Worm (Caenorhabditis elegans) whole organism, L3 larva: Measurements from ENCODE around the gene Y69A2AR.47.

Experiments
- R02D3.7 ChIP-seq: fragments of 150-350 bp; optimal IDR thresholded peaks from 2 replicates; lab custom pipeline; 2014; ENCODE audit warnings: missing biosample characterization, missing genetic modification characterization
- ceh-28 ChIP-seq: fragments of 150-350 bp; optimal IDR thresholded peaks from 2 replicates; lab custom pipeline; 2014; ENCODE audit warnings: missing biosample characterization, missing genetic modification reagents, missing genetic modification characterization
- elt-3 ChIP-seq, 3 experiments: fragments of 150-350 bp in 1 of 3; sonication (generic microtip) in 2 of 3; optimal IDR thresholded peaks; 2 replicates in 2 of 3; 4 replicates in 1 of 3; lab custom pipeline; 2014 to 2017; ENCODE audit warnings: missing biosample characterization in 3 of 3, missing genetic modification characterization in 3 of 3
- fkh-10 ChIP-seq: sonication (generic microtip); optimal IDR thresholded peaks from 2 replicates; lab custom pipeline; 2017; ENCODE audit warnings: missing biosample characterization, missing genetic modification reagents, missing genetic modification characterization
- lsy-12 ChIP-seq: sonication (generic microtip); optimal IDR thresholded peaks from 2 replicates; lab custom pipeline; 2016; ENCODE audit warnings: mild to moderate bottlenecking, missing genetic modification characterization, missing compliant biosample characterization
- nhr-12 ChIP-seq: fragments of 150-350 bp; optimal IDR thresholded peaks from 2 replicates; lab custom pipeline; 2014; ENCODE audit warnings: missing biosample characterization, missing genetic modification characterization
- nhr-25 ChIP-seq: sonication (generic microtip); optimal IDR thresholded peaks from 2 replicates; lab custom pipeline; 2017; ENCODE audit warnings: missing biosample characterization, missing genetic modification characterization
- nhr-77 ChIP-seq: fragments of 150-350 bp; optimal IDR thresholded peaks from 2 replicates; lab custom pipeline; 2014; ENCODE audit warnings: missing biosample characterization, missing genetic modification characterization
- unc-39 ChIP-seq: sonication (generic microtip); optimal IDR thresholded peaks from 4 replicates; lab custom pipeline; 2017; ENCODE audit warnings: missing biosample characterization, missing genetic modification characterization
- unc-62 ChIP-seq: fragments of 150-350 bp; sonication (generic microtip); optimal IDR thresholded peaks from 4 replicates; lab custom pipeline; 2014; ENCODE audit warnings: missing biosample characterization, missing genetic modification reagents, missing genetic modification characterization

ce11 chrIV:2642054-2642453, 44.5 kb downstream of the Y69A2AR.47 start:
- TF ChIP-seq lsy-12 (tag; lab: Kevin White, UChicago) (no peak), ceh-28 (no peak), nhr-25 (no peak), unc-62 (no peak), unc-39 (tag; lab: Kevin White, UChicago) (no peak), R02D3.7 (no peak), nhr-12 (tag; lab: Kevin White, UChicago) (no peak), fkh-10 (GFP tag; lab: Kevin White, UChicago) (no peak), nhr-77 (tag; lab: Kevin White, UChicago) (no peak), elt-3 (tag; optimal IDR thresholded peaks at IDR 0.05; lab: Kevin White, UChicago) (no peak)
